Fruit fly (Drosophila melanogaster) whole organism: ENCODE data around the gene cert.
A peak's percentile ranks its signal among the peaks of the same experiment; 100 is the strongest.

Source experiments
- CG8478 ChIP-seq: fragments of >200 bp; optimal IDR thresholded peaks from 2 replicates; lab custom pipeline; 2018; ENCODE audit warnings: inconsistent platforms
- Dll ChIP-seq: fragments of >200 bp; optimal IDR thresholded peaks from 2 replicates; lab custom pipeline; 2017
- EcR ChIP-seq, 2 experiments: fragments of >200 bp; optimal IDR thresholded peaks; 2 replicates each; lab custom pipeline; 2017; ENCODE audit warnings: missing biosample characterization in 2 of 2, missing genetic modification characterization in 2 of 2, missing genetic modification reagents in 2 of 2
- pan ChIP-seq: fragments of >200 bp; optimal IDR thresholded peaks from 2 replicates; lab custom pipeline; 2017
- psq ChIP-seq: fragments of >200 bp; optimal IDR thresholded peaks from 2 replicates; lab custom pipeline; 2017
- usp ChIP-seq: fragments of >200 bp; optimal IDR thresholded peaks from 2 replicates; lab custom pipeline; 2017; ENCODE audit warnings: missing biosample characterization, missing genetic modification characterization, mixed read lengths

Gene cert

dm6 chr3L:8318916-8319506 lies 29.3 kb upstream of the cert start, which contains the start of gene CG43059:
Gene CG43059, minus strand, starts transcription at chr3L:8318966.
- TF ChIP-seq Dll (no peak), CG8478 (lab: Kevin White, UChicago) (no peak), usp (no peak), psq (no peak)

dm6 chr3L:8315141-8315816 lies 25.6 kb upstream of the cert start, which contains the start of gene Cpsf6:
Gene Cpsf6, minus strand, starts transcription at chr3L:8315502.
- peak; percentile 65 for TF ChIP-seq CG8478 (lab: Kevin White, UChicago)
- no peak for TF ChIP-seq EcR (GFP tag; optimal IDR thresholded peaks at IDR 0.05; lab: Kevin White, UChicago)

- TF ChIP-seq CG8478 (lab: Kevin White, UChicago) (no peak), pan (peak; percentile 45)
Measured at dm6 chr3L:8314788-8315140, 25.1 kb upstream of the cert start.

dm6 chr3L:8312290-8312689 lies 22.6 kb upstream of the cert start:
- TF ChIP-seq usp (no peak), Dll (no peak), psq (no peak), pan (no peak), EcR (GFP tag; optimal IDR thresholded peaks at IDR 0.05; lab: Kevin White, UChicago) (no peak), CG8478 (lab: Kevin White, UChicago) (no peak)

- TF ChIP-seq EcR (GFP tag; optimal IDR thresholded peaks at IDR 0.05; lab: Kevin White, UChicago), result no peak
- no peak for TF ChIP-seq Dll
Measured at dm6 chr3L:8308891-8309352, 19.3 kb upstream of the cert start, which contains the start of gene BI-1. Gene BI-1, minus strand, starts transcription at chr3L:8308941.

dm6 chr3L:8306880-8307279 lies 17.2 kb upstream of the cert start, which contains the start of gene Gr66a:
Gene Gr66a, minus strand, starts transcription at chr3L:8306980.
- TF ChIP-seq pan (no peak), usp (no peak), psq (no peak), EcR (GFP tag; optimal IDR thresholded peaks at IDR 0.05; lab: Kevin White, UChicago) (no peak), Dll (no peak), CG8478 (lab: Kevin White, UChicago) (no peak)

dm6 chr3L:8303912-8304311 lies 14.2 kb upstream of the cert start, which contains the start of the genes CG7194 and Sbp2:
Gene CG7194, minus strand, starts transcription at chr3L:8304059.
Gene Sbp2, plus strand, starts transcription at chr3L:8304157.
- no peak for TF ChIP-seq psq
- no peak for TF ChIP-seq Dll
- no peak for TF ChIP-seq pan
- TF ChIP-seq CG8478 (lab: Kevin White, UChicago), result no peak
- no peak for TF ChIP-seq EcR (GFP tag; optimal IDR thresholded peaks at IDR 0.05; lab: Kevin White, UChicago)
- TF ChIP-seq usp, result no peak

- TF ChIP-seq psq (no peak), EcR (GFP tag; optimal IDR thresholded peaks at IDR 0.05; lab: Kevin White, UChicago) (no peak), usp (no peak), CG8478 (lab: Kevin White, UChicago) (no peak), Dll (no peak), pan (no peak)
Measured at dm6 chr3L:8299224-8300130, 9.8 kb upstream of the cert start, which contains the start of the genes Arl5 and CG13671. Gene Arl5, minus strand, starts transcription at chr3L:8299839. Gene CG13671, plus strand, starts transcription at chr3L:8300064.

dm6 chr3L:8297488-8297887 lies 7.8 kb upstream of the cert start:
- peak; percentile 5 for TF ChIP-seq pan
- TF ChIP-seq usp, result no peak

- TF ChIP-seq CG8478 (lab: Kevin White, UChicago) (no peak), usp (no peak), pan (no peak), EcR (GFP tag; optimal IDR thresholded peaks at IDR 0.05; lab: Kevin White, UChicago) (no peak), Dll (no peak), psq (no peak)
Measured at dm6 chr3L:8296941-8297340, 7.3 kb upstream of the cert start, which contains the start of gene Rab19. Gene Rab19, plus strand, starts transcription at chr3L:8297018.

- TF ChIP-seq CG8478 (lab: Kevin White, UChicago), result no peak
- no peak for TF ChIP-seq Dll
- no peak for TF ChIP-seq pan
- no peak for TF ChIP-seq psq
- TF ChIP-seq usp, result no peak
- no peak for TF ChIP-seq EcR (GFP tag; optimal IDR thresholded peaks at IDR 0.05; lab: Kevin White, UChicago)
Measured at dm6 chr3L:8295227-8295626, 5.6 kb upstream of the cert start, which contains the start of gene CG7201. Gene CG7201, minus strand, starts transcription at chr3L:8295327.

- TF ChIP-seq Dll, result no peak
- no peak for TF ChIP-seq CG8478 (lab: Kevin White, UChicago)
- no peak for TF ChIP-seq psq
- no peak for TF ChIP-seq pan
- TF ChIP-seq EcR (GFP tag; optimal IDR thresholded peaks at IDR 0.05; lab: Kevin White, UChicago), result no peak
- no peak for TF ChIP-seq usp
Measured at dm6 chr3L:8288396-8288795, 1.3 kb downstream of the cert start.

dm6 chr3L:8286397-8286796 lies 3.3 kb downstream of the cert start:
- TF ChIP-seq CG8478 (lab: Kevin White, UChicago) (no peak), psq (no peak), usp (no peak), pan (no peak), EcR (GFP tag; optimal IDR thresholded peaks at IDR 0.05; lab: Kevin White, UChicago) (no peak), Dll (no peak)
